Worm (Caenorhabditis elegans): ENCODE results near the gene glb-22.

The glb-22 gene

DNA sequence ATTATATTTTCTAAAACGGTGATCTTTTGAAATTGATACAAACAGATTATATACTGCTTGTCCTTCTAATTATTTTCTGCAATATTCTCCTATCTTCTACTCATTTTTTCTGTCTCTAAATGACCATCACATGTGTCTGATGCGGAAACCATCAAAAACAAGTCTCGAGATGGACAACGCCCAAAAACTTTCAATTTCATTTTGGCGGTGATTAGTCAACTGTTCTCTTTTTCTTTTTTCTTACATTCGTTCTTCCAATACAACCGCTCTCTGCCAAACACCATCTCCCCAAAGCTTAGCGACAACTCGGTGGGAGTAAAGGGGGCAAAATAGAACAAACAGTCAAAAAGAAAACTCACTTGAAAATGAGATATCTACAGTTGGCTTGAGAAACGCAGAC, 33.2 kb downstream of the glb-22 start:
- no peak for TF ChIP-seq cnd-1 (tag; optimal IDR thresholded peaks at IDR 0.05)
- TF ChIP-seq sem-2 (GFP tag; optimal IDR thresholded peaks at IDR 0.05): no peak
- TF ChIP-seq lsy-2 (tag; optimal IDR thresholded peaks at IDR 0.05): no peak
- TF ChIP-seq hlh-1 (tag; optimal IDR thresholded peaks at IDR 0.05): no peak
- TF ChIP-seq ztf-11 (tag; optimal IDR thresholded peaks at IDR 0.05): no peak
- no peak for TF ChIP-seq snpc-4 (tag; optimal IDR thresholded peaks at IDR 0.05)
- no peak for TF ChIP-seq lin-13 (tag; optimal IDR thresholded peaks at IDR 0.05)
- no peak for TF ChIP-seq tbx-8 (GFP tag; optimal IDR thresholded peaks at IDR 0.05)
- no peak for TF ChIP-seq drap-1 (GFP tag; optimal IDR thresholded peaks at IDR 0.05)
- TF ChIP-seq unc-120 (tag; optimal IDR thresholded peaks at IDR 0.05; ENCODE audit: poor library complexity, severe bottlenecking): no peak
- TF ChIP-seq unc-62 (GFP tag; optimal IDR thresholded peaks at IDR 0.05): no peak
- no peak for TF ChIP-seq mls-2 (tag; optimal IDR thresholded peaks at IDR 0.05)

DNA sequence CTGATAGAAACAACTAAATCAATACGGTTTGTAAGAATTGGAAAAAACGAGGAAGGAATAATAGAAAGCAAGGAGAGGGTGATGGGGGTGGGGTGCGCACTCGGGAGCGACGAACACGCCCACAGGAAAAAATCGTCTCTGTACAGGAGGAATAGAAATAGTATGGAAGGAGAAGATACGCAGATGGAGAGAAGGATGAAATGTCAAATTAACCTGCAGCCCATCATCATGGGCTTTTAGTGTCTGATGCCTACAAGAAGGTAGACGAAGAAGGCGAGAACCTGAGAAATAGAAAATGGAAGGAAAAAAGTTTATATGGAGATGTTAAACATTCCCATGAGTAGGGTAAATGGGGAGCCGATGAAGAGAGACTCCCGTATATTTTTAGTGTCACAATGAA, 35.0 kb downstream of the glb-22 start, which contains the start of gene F43D2.6:
TSS of gene F43D2.6 (minus strand) at position 62 of the 400 bp plus-strand sequence.
- TF ChIP-seq unc-120 (tag; optimal IDR thresholded peaks at IDR 0.05; ENCODE audit: poor library complexity, severe bottlenecking): no peak
- TF ChIP-seq ztf-11 (tag; optimal IDR thresholded peaks at IDR 0.05): no peak
- no peak for TF ChIP-seq nhr-76 (tag; optimal IDR thresholded peaks at IDR 0.05)
- no peak for TF ChIP-seq ham-2 (GFP tag; optimal IDR thresholded peaks at IDR 0.05)
- TF ChIP-seq ceh-39 (tag; optimal IDR thresholded peaks at IDR 0.05): no peak

DNA sequence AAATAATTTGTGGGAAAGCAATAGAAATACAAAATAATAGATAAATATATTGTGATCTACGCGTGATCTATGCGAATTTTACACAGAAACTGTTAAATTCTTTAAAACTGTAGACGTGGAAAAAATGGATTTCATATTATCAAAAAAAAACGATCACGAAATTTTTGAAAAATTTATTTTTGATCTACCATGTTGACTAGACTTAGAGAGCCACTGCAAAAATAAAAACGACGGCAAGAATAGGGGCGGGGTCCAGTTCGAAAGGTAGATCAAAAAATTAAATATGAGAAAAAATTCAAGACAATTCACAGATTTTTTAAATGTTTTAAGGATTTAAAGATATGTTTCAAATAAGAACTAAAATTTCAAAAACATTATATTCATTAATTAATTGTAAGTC, 38.0 kb downstream of the glb-22 start:
- TF ChIP-seq unc-120 (tag; optimal IDR thresholded peaks at IDR 0.05; ENCODE audit: poor library complexity, severe bottlenecking): no peak
- no peak for TF ChIP-seq unc-39 (tag; optimal IDR thresholded peaks at IDR 0.05)
- TF ChIP-seq cnd-1 (tag; optimal IDR thresholded peaks at IDR 0.05): no peak
- no peak for TF ChIP-seq ces-1 (GFP tag; optimal IDR thresholded peaks at IDR 0.05)
- no peak for TF ChIP-seq nhr-28 (tag; optimal IDR thresholded peaks at IDR 0.05)
- TF ChIP-seq ceh-83 (GFP tag; optimal IDR thresholded peaks at IDR 0.05): no peak
- TF ChIP-seq sptf-1 (tag; optimal IDR thresholded peaks at IDR 0.05): no peak
- no peak for TF ChIP-seq mls-2 (tag; optimal IDR thresholded peaks at IDR 0.05)

DNA sequence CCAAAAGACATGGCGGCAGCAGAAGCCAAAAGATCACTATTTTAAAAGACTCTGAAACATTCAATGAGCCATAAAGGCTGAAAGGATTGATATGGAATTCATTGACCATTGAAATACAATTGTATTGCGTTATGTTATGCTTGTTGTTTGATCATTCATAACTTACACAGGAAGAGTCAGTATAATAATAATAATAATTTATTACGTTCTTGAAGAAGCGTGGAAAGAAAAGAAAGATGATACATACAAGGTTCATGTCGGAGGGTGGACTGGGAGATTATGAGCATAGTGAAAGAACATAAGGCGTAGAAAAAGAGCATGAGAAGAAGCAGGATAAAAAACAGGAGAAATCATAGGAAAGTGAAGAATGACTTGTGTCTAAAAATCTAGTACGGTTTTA, 40.0 kb downstream of the glb-22 start, which contains the start of gene F43D2.7:
TSS of gene F43D2.7 (minus strand) at position 101 of the 400 bp plus-strand sequence.
- no peak for TF ChIP-seq nhr-28 (tag; optimal IDR thresholded peaks at IDR 0.05)
- no peak for TF ChIP-seq pha-4 (tag; optimal IDR thresholded peaks at IDR 0.05)
- no peak for TF ChIP-seq snpc-4 (tag; optimal IDR thresholded peaks at IDR 0.05)
- TF ChIP-seq lin-13 (tag; optimal IDR thresholded peaks at IDR 0.05): no peak
- TF ChIP-seq bed-3 (GFP tag; optimal IDR thresholded peaks at IDR 0.05): no peak
- TF ChIP-seq ztf-11 (tag; optimal IDR thresholded peaks at IDR 0.05): no peak
- TF ChIP-seq zip-8 (tag; optimal IDR thresholded peaks at IDR 0.05): no peak
- TF ChIP-seq flh-1 (GFP tag; optimal IDR thresholded peaks at IDR 0.05): no peak
- TF ChIP-seq M03D4.4 (tag; optimal IDR thresholded peaks at IDR 0.05): no peak
- no peak for TF ChIP-seq sptf-1 (tag; optimal IDR thresholded peaks at IDR 0.05)
- no peak for TF ChIP-seq ham-2 (GFP tag; optimal IDR thresholded peaks at IDR 0.05)
- no peak for TF ChIP-seq nhr-2 (tag; optimal IDR thresholded peaks at IDR 0.05)
- no peak for TF ChIP-seq elt-3 (tag; optimal IDR thresholded peaks at IDR 0.05)

DNA sequence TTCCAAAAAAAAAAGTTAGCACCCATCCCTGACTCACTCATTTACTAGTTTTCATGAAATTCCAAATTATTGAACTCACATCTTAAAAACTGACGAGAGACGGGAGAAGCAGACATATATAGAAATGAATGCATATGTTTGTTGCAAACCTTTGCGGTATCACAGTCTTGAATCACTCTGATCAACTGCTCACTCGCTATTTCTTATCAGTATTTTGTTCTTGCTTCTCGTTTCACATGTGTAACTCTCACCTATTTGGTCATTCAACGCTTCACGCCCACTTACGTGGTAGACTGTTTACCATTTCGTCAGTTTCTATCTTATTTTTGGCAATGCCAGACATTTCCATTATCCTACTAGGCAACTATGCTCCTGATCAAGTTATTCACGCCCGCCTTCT, 40.7 kb downstream of the glb-22 start, which contains the start of gene C54G10.1:
TSS of gene C54G10.1 (plus strand) at position 333 of the 400 bp plus-strand sequence.
- TF ChIP-seq mep-1 (tag; optimal IDR thresholded peaks at IDR 0.05): no peak
- TF ChIP-seq flh-1 (GFP tag; optimal IDR thresholded peaks at IDR 0.05): no peak
- TF ChIP-seq ztf-11 (tag; optimal IDR thresholded peaks at IDR 0.05): no peak
- no peak for TF ChIP-seq zip-8 (tag; optimal IDR thresholded peaks at IDR 0.05)
- TF ChIP-seq nhr-12 (tag; optimal IDR thresholded peaks at IDR 0.05): no peak
- no peak for TF ChIP-seq ceh-39 (tag; optimal IDR thresholded peaks at IDR 0.05)
- TF ChIP-seq lin-32 (GFP tag; optimal IDR thresholded peaks at IDR 0.05): no peak
- no peak for TF ChIP-seq unc-39 (tag; optimal IDR thresholded peaks at IDR 0.05)
- TF ChIP-seq mls-2 (tag; optimal IDR thresholded peaks at IDR 0.05): no peak
- no peak for TF ChIP-seq unc-62 (GFP tag; optimal IDR thresholded peaks at IDR 0.05)
- TF ChIP-seq sptf-1 (tag; optimal IDR thresholded peaks at IDR 0.05): no peak
- no peak for TF ChIP-seq ceh-83 (GFP tag; optimal IDR thresholded peaks at IDR 0.05)
- TF ChIP-seq nhr-2 (tag; optimal IDR thresholded peaks at IDR 0.05): no peak
- TF ChIP-seq nhr-237 (tag; optimal IDR thresholded peaks at IDR 0.05): no peak
- no peak for TF ChIP-seq cnd-1 (tag; optimal IDR thresholded peaks at IDR 0.05)
- TF ChIP-seq sem-2 (GFP tag; optimal IDR thresholded peaks at IDR 0.05): no peak
- no peak for TF ChIP-seq hlh-1 (tag; optimal IDR thresholded peaks at IDR 0.05)
- TF ChIP-seq mab-5 (tag; optimal IDR thresholded peaks at IDR 0.05): no peak
- no peak for TF ChIP-seq nhr-76 (tag; optimal IDR thresholded peaks at IDR 0.05)
